Worm (Caenorhabditis elegans) whole organism, L4/young adult: ENCODE results near the gene set-31.

Experiments
- W03F9.2 ChIP-seq: fragments of 150-350 bp; optimal IDR thresholded peaks from 2 replicates; lab custom pipeline; 2014; ENCODE audit warnings: missing biosample characterization, missing genetic modification characterization
- dao-5 ChIP-seq: sonication (generic microtip); optimal IDR thresholded peaks from 2 replicates; lab custom pipeline; 2016; ENCODE audit warnings: missing genotype, missing genetic modification characterization, moderate library complexity, missing compliant biosample characterization
- him-1 ChIP-seq: sonication (generic microtip); optimal IDR thresholded peaks from 2 replicates; lab custom pipeline; 2016; ENCODE audit warnings: missing genotype, missing genetic modification reagents, missing genetic modification characterization, missing compliant biosample characterization

The set-31 gene

DNA sequence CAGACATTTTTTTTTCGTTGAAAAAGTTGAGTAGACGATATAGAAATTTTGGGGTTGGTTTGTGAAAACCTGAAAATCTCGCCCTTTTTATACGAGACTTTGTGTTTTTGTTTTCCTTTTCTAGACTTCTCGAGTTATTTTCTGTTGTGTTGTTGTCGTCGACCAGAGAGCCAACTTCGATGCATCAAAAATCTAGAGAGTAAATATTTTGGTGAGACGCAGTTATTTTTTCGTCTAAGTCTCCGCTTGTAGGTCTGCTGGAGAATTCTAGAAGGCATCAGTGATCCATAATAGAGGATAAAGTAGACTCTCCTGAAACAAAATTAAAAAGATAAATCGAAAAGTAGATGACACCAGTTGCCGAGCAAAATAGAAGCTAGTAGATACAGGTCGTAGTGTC, 46.7 kb downstream of the set-31 start, which contains the start of gene F08H9.4:
TSS of gene F08H9.4 (minus strand) at position 61 of the 400 bp plus-strand sequence.
- TF ChIP-seq W03F9.2 (tag; lab: Kevin White, UChicago) (no peak), him-1 (tag; lab: Kevin White, UChicago) (no peak), dao-5 (tag; lab: Kevin White, UChicago) (no peak)

- TF ChIP-seq W03F9.2 (tag; lab: Kevin White, UChicago) (no peak), dao-5 (tag; lab: Kevin White, UChicago) (no peak), him-1 (tag; lab: Kevin White, UChicago) (no peak)
Observed at ce11 chrV:14468196-14468874, 50.6 kb downstream of the set-31 start, which contains the start of gene srz-97. Gene srz-97, minus strand, starts transcription at chrV:14468246.

DNA sequence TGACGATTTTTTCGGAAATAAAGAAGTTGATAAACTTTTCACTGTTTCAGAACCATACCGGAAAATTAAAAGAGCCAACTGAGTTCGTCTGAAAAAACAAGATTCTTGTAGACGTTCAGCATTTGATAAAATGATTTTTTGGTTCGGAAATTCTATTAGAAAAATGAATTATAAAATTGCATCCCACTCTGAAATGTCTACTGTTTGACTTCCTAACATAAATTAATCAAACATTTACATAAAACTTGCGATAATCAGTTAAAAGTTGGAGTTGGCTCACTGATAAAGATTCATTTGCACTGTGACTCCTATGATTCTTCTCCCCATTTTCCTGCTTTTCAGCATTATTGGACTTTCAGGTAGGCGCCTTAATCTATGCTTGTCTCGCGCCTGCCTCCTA, 51.2 kb downstream of the set-31 start, which contains the start of gene clec-57:
TSS of gene clec-57 (plus strand) at position 301 of the 400 bp plus-strand sequence.
- TF ChIP-seq him-1 (tag; lab: Kevin White, UChicago) (no peak), W03F9.2 (tag; lab: Kevin White, UChicago) (no peak), dao-5 (tag; lab: Kevin White, UChicago) (no peak)
